Fruit fly (Drosophila melanogaster): Measurements from ENCODE around the gene MsR1.

MsR1 gene

DNA sequence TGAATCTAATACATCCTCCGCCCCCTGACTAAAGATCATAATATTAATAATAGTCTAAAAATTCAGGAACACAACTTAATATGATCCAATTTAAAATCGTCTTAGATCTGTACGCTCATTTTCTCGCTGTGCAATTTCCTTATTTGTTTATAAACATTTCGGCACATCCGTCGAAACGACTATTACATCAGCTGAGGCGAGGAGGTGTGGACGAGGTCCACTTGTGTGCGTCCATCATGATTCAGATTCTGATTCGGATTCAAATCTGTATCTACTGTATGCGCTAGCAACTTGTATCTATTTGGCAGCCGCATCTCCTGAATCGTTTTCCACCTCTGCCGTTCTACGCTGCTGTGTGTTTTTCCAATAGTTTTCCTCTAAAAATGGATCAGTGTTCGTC lies 57.0 kb downstream of the MsR1 start:
- TF ChIP-seq ttk (optimal IDR thresholded peaks at IDR 0.05) (no peak), Myc (optimal IDR thresholded peaks at IDR 0.05) (no peak), Sin3A (optimal IDR thresholded peaks at IDR 0.05) (no peak), insv (optimal IDR thresholded peaks at IDR 0.05) (no peak), h (optimal IDR thresholded peaks at IDR 0.05) (no peak), psq (optimal IDR thresholded peaks at IDR 0.05) (no peak)

dm6 chr3L:2385325-2386007 lies 63.0 kb downstream of the MsR1 start:
- TF ChIP-seq ttk (optimal IDR thresholded peaks at IDR 0.05) = no peak
- no peak for TF ChIP-seq psq (optimal IDR thresholded peaks at IDR 0.05)
- TF ChIP-seq insv (optimal IDR thresholded peaks at IDR 0.05) = no peak
- TF ChIP-seq Sin3A (optimal IDR thresholded peaks at IDR 0.05) = no peak
- TF ChIP-seq Myc (optimal IDR thresholded peaks at IDR 0.05) = no peak

DNA sequence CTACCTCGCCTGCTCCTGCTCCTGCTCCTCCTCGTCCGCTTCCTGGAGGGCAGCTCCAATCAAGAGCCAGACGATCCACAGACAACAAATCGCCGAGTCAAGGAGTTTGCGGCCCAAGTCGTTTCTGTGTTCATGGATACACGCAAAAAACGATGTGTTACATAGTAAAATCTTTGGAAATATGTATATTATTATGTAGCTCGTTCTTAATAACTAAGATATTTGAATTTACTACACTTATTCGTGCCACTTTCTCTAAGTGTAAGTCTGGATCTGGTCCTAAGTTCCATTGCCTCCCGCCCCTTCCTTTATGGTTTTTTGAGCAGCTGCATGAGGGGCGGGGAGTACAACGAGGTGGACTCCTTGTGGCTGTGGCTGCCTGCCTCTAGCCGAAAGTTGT lies 63.9 kb downstream of the MsR1 start:
- TF ChIP-seq psq (optimal IDR thresholded peaks at IDR 0.05) = no peak
- TF ChIP-seq insv (optimal IDR thresholded peaks at IDR 0.05) = no peak
- no peak for TF ChIP-seq h (optimal IDR thresholded peaks at IDR 0.05)
- TF ChIP-seq ttk (optimal IDR thresholded peaks at IDR 0.05) = no peak
- no peak for TF ChIP-seq Myc (optimal IDR thresholded peaks at IDR 0.05)
- no peak for TF ChIP-seq Sin3A (optimal IDR thresholded peaks at IDR 0.05)

dm6 chr3L:2387816-2388215 lies 65.3 kb downstream of the MsR1 start:
- no peak for TF ChIP-seq ttk (optimal IDR thresholded peaks at IDR 0.05)
- TF ChIP-seq Myc (optimal IDR thresholded peaks at IDR 0.05) = no peak
- TF ChIP-seq psq (optimal IDR thresholded peaks at IDR 0.05) = no peak
- TF ChIP-seq Sin3A (optimal IDR thresholded peaks at IDR 0.05) = no peak

DNA sequence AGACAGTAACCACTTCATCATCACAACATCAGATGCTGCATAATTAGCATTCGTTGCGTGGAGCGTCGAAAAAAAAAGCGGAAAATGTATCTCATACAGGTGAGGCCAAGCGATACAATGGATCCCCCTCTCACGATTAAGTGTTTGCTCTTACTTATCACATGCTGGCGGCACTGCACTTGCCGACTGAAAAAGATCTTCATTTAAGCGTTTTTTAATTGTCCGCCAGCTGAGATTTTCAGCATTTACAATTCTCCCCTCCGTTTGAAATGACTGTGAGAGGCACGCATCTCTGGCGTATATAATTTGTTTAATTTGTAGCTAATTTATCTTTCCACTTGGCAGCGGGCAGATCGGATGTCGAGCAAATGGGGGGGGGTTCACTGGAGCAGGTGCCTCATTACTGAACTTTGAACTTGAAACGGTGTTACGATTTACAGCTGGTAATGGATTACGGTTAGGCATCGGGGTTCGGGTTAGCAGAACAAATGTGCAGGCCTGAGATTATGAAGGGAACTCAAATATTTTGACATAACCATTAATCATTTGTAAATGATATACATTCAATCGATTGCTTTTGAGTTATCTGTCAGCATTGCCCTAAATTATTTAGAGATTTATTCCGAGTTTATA lies 66.3 kb downstream of the MsR1 start, which contains the start of gene Mzt1:
TSS of gene Mzt1 (plus strand) at position 583 of the 633 bp plus-strand sequence.
- TF ChIP-seq ttk (optimal IDR thresholded peaks at IDR 0.05) (no peak), Sin3A (optimal IDR thresholded peaks at IDR 0.05) (no peak), Myc (optimal IDR thresholded peaks at IDR 0.05) (no peak), psq (optimal IDR thresholded peaks at IDR 0.05) (no peak), h (optimal IDR thresholded peaks at IDR 0.05) (no peak), insv (optimal IDR thresholded peaks at IDR 0.05) (no peak)

DNA sequence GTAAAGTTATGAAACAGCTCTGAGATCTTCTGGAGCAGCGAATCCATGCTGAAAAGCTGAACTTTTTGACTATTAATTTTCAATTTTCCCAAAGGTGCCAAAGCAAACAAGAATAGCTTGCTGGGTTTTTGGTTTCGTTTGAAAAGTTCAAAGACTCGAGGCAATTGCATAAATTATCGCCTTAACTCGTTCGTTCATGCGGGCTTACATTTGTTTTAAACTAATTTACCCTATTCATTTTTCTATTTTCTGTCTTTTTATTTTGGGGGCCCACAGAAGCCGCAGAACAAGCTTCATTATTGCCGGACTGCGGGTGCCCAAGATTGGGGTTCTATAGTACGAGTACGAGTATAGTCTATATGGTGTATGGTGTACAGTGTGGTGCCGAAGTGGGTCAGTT lies 68.4 kb downstream of the MsR1 start, which contains the start of the genes CG32298 and CG32299:
TSS of gene CG32298 (minus strand) at position 101 of the 400 bp plus-strand sequence.
TSS of gene CG32299 (minus strand) at position 101 of the 400 bp plus-strand sequence.
- no peak for TF ChIP-seq ttk (optimal IDR thresholded peaks at IDR 0.05)
- no peak for TF ChIP-seq Sin3A (optimal IDR thresholded peaks at IDR 0.05)
- no peak for TF ChIP-seq h (optimal IDR thresholded peaks at IDR 0.05)
- no peak for TF ChIP-seq insv (optimal IDR thresholded peaks at IDR 0.05)
- TF ChIP-seq Myc (optimal IDR thresholded peaks at IDR 0.05) = no peak
- no peak for TF ChIP-seq psq (optimal IDR thresholded peaks at IDR 0.05)

DNA sequence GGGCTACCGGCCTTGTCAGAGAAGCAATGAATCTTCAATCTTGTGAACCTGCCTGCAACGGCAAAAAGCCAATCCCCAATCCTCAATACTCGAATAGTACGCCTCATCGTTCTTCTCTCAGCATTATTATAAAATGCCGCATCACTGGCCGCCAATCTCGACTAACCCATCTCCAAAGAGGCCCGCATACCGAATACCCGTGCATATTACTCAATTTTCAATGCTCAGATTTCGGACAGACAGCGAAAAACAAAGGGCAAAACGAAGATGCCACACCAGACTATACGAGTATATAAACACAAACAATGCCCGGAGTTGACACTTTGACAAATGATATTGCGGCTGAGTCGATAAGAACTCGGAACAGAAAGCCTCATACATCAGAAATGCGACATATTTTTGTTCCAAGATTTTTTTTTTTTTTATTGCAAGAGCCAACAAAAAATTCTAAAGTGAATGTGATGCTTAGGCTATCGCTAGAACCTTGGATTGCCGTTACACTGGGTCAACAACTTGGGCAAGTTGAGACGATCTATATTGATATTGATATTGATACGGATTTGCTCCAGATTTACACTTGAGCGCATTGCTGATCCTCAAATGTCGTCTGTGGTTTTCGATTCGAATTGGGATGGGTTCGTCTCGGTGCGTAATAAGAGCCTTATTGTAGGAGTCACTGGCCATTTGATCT lies 70.4 kb downstream of the MsR1 start:
- TF ChIP-seq ttk (optimal IDR thresholded peaks at IDR 0.05) (no peak), Myc (optimal IDR thresholded peaks at IDR 0.05) (no peak), h (optimal IDR thresholded peaks at IDR 0.05) (no peak), insv (optimal IDR thresholded peaks at IDR 0.05) (no peak), Sin3A (optimal IDR thresholded peaks at IDR 0.05) (no peak)
